Worm (Caenorhabditis elegans): ENCODE measurements around the gene pms-2.

Gene pms-2

DNA sequence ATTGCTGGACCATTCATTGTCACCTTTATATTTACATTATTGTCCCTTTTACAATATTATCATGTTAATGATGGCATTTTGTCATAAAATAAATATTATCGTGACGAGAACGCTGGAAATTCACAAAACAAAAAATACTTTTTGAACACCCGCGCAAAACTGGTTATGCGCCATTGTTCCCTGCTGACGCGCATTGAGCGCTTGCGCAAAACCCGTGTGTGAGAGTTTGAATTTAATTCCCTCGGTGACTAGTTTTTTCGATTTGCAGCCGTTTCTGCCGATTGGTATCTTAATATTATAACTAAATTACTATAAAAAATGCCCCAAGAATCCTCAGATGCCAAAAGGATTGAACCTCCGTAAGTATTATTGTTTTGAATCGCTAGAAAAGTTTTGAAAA is 49.0 kb downstream of the pms-2 start, which contains the start of gene pafo-1 (continued):
- TF ChIP-seq ets-5 (GFP tag; IDR thresholded peaks at IDR 0.05) (no peak), nhr-84 (tag; optimal IDR thresholded peaks at IDR 0.05) (no peak), snu-23 (GFP tag; optimal IDR thresholded peaks at IDR 0.05) (peak; percentile 92), fkh-8 (tag; optimal IDR thresholded peaks at IDR 0.05) (peak; percentile 79), pag-3 (tag; optimal IDR thresholded peaks at IDR 0.05; ENCODE audit: borderline replicate concordance, insufficient read depth) (peak; percentile 13), blmp-1 (tag; optimal IDR thresholded peaks at IDR 0.05) (peak; percentile 84), rnt-1 (tag; optimal IDR thresholded peaks at IDR 0.05) (peak; percentile 95), nhr-237 (tag; optimal IDR thresholded peaks at IDR 0.05) (peak; percentile 35), dsc-1 (tag; optimal IDR thresholded peaks at IDR 0.05) (peak; percentile 94), egl-13 (tag; optimal IDR thresholded peaks at IDR 0.05) (peak; percentile 77), nhr-85 (tag) (peak; percentile 97), sup-37 (GFP tag; optimal IDR thresholded peaks at IDR 0.05) (peak; percentile 79), nhr-47 (tag; optimal IDR thresholded peaks at IDR 0.05) (peak; percentile 95), unc-130 (tag; optimal IDR thresholded peaks at IDR 0.05) (peak; percentile 91), ces-1 (GFP tag; optimal IDR thresholded peaks at IDR 0.05) (no peak), grh-1 (GFP tag; IDR thresholded peaks at IDR 0.05) (peak; percentile 93), skn-1 (tag; optimal IDR thresholded peaks at IDR 0.05) (peak; percentile 92), hpl-2 (GFP tag; optimal IDR thresholded peaks at IDR 0.05) (no peak), irx-1 (tag; optimal IDR thresholded peaks at IDR 0.05) (peak; percentile 85), sptf-1 (tag; optimal IDR thresholded peaks at IDR 0.05) (no peak), pax-3 (tag; optimal IDR thresholded peaks at IDR 0.05) (peak; percentile 62), unc-86 (tag; optimal IDR thresholded peaks at IDR 0.05) (peak; percentile 89), nhr-19 (GFP tag; conservative IDR thresholded peaks at IDR 0.05) (peak; percentile 92), elt-3 (tag; optimal IDR thresholded peaks at IDR 0.05) (peak in 2 of 6 experiments; percentile 79 to 80), nhr-28 (tag; optimal IDR thresholded peaks at IDR 0.05) (no peak), isw-1 (GFP tag; IDR thresholded peaks at IDR 0.05) (peak; percentile 89), nhr-20 (tag; optimal IDR thresholded peaks at IDR 0.05) (peak; percentile 92), xbp-1 (tag; optimal IDR thresholded peaks at IDR 0.05) (peak; percentile 90), lin-15B (tag; optimal IDR thresholded peaks at IDR 0.05) (peak; percentile 79), C04F5.9 (tag; optimal IDR thresholded peaks at IDR 0.05) (peak; percentile 58), elt-2 (tag; optimal IDR thresholded peaks at IDR 0.05) (peak; percentile 75), unc-30 (tag; optimal IDR thresholded peaks at IDR 0.05) (no peak), pqm-1 (tag; optimal IDR thresholded peaks at IDR 0.05) (no peak), jun-1 (tag; optimal IDR thresholded peaks at IDR 0.05) (peak; percentile 88), fos-1 (tag; optimal IDR thresholded peaks at IDR 0.05) (peak; percentile 84), lin-35 (GFP tag; optimal IDR thresholded peaks at IDR 0.05) (peak; percentile 99), Y116A8C.19 (tag; optimal IDR thresholded peaks at IDR 0.05; ENCODE audit: borderline replicate concordance) (no peak), tlp-1 (tag; optimal IDR thresholded peaks at IDR 0.05) (no peak), aha-1 (tag; optimal IDR thresholded peaks at IDR 0.05) (peak; percentile 56), hlh-4 (tag; optimal IDR thresholded peaks at IDR 0.05) (no peak), ceh-90 (tag; optimal IDR thresholded peaks at IDR 0.05) (peak; percentile 36), nhr-76 (tag; optimal IDR thresholded peaks at IDR 0.05) (peak; percentile 43), C16A3.4 (tag; optimal IDR thresholded peaks at IDR 0.05) (peak; percentile 82), egl-27 (tag; optimal IDR thresholded peaks at IDR 0.05) (peak in 1 of 2 experiments; percentile 43), dpl-1 (GFP tag; optimal IDR thresholded peaks at IDR 0.05) (peak; percentile 99)

Data from whole organism, L1 larva.